Fruit fly (Drosophila melanogaster) whole organism, embryonic: ENCODE results near the gene tai.

Experiments
- Adf1 ChIP-seq: fragments of 200-800 bp; sonication (Bioruptor generic); IDR thresholded peaks from 2 replicates; pipeline ENCODE4 v1.3.6; 2022; ENCODE audit warnings: missing biosample characterization, missing genetic modification characterization
- Aef1 ChIP-seq: fragments of 200-800 bp; sonication (Bioruptor generic); IDR thresholded peaks from 3 replicates; pipeline ENCODE4 v1.3.6; 2022; ENCODE audit warnings: missing biosample characterization, missing genetic modification characterization
- CG15479 ChIP-seq: fragments of 200-800 bp; sonication (Bioruptor generic); optimal IDR thresholded peaks from 3 replicates; lab custom pipeline; 2019; ENCODE audit warnings: missing biosample characterization, mild to moderate bottlenecking, missing genetic modification characterization, moderate library complexity
- CG15601 ChIP-seq: fragments of 200-800 bp; sonication (Bioruptor generic); optimal IDR thresholded peaks from 3 replicates; lab custom pipeline; 2019; ENCODE audit warnings: missing biosample characterization, mild to moderate bottlenecking, missing genetic modification characterization, moderate library complexity
- CG17328 ChIP-seq: fragments of 200-800 bp; sonication (Bioruptor generic); IDR thresholded peaks from 2 replicates; pipeline ENCODE4 v1.3.6; 2022; ENCODE audit warnings: missing biosample characterization, missing genetic modification characterization
- CG2199 ChIP-seq: fragments of 200-800 bp; sonication (Bioruptor generic); IDR thresholded peaks from 3 replicates; pipeline ENCODE4 v1.3.6; 2022; ENCODE audit warnings: missing biosample characterization, missing genetic modification characterization
- CG30403 ChIP-seq: fragments of 200-800 bp; sonication (Bioruptor generic); optimal IDR thresholded peaks from 3 replicates; lab custom pipeline; 2016; ENCODE audit warnings: missing biosample characterization, missing genetic modification characterization
- CG34224 ChIP-seq: fragments of 200-800 bp; sonication (Bioruptor generic); IDR thresholded peaks from 3 replicates; pipeline ENCODE4 v1.3.6; 2022; ENCODE audit warnings: missing biosample characterization, missing genetic modification characterization; ENCODE audit not compliant: partially characterized antibody
- CG3838 ChIP-seq: fragments of 200-800 bp; sonication (Bioruptor generic); optimal IDR thresholded peaks from 3 replicates; lab custom pipeline; 2016; ENCODE audit warnings: missing biosample characterization, missing genetic modification characterization
- CG4360 ChIP-seq: fragments of 200-800 bp; sonication (Bioruptor generic); IDR thresholded peaks from 2 replicates; pipeline ENCODE4 v1.3.6; 2022; ENCODE audit warnings: missing biosample characterization, missing genetic modification characterization
- CG4404 ChIP-seq: fragments of 200-800 bp; sonication (Bioruptor generic); IDR thresholded peaks from 2 replicates; pipeline ENCODE4 v1.3.6; 2022; ENCODE audit warnings: missing biosample characterization, missing genetic modification characterization
- CG4424 ChIP-seq: fragments of 200-800 bp; sonication (Bioruptor generic); optimal IDR thresholded peaks from 3 replicates; lab custom pipeline; 2016; ENCODE audit warnings: missing biosample characterization, missing genetic modification characterization
- CG7987 ChIP-seq: fragments of 200-800 bp; sonication (Bioruptor generic); optimal IDR thresholded peaks from 2 replicates; lab custom pipeline; 2018; ENCODE audit warnings: missing biosample characterization, mild to moderate bottlenecking, missing genetic modification characterization, moderate library complexity
- CG8478 ChIP-seq: fragments of >200 bp; optimal IDR thresholded peaks from 2 replicates; lab custom pipeline; 2018
- CG8944 ChIP-seq: fragments of 200-800 bp; sonication (Bioruptor generic); optimal IDR thresholded peaks from 3 replicates; lab custom pipeline; 2016; ENCODE audit warnings: missing biosample characterization, missing genetic modification characterization
- Camta ChIP-seq: fragments of 200-800 bp; sonication (Bioruptor generic); optimal IDR thresholded peaks from 2 replicates; lab custom pipeline; 2016; ENCODE audit warnings: missing biosample characterization, missing genetic modification characterization
- CoRest ChIP-seq: fragments of 200-800 bp; sonication (Bioruptor generic); optimal IDR thresholded peaks from 3 replicates; lab custom pipeline; 2018; ENCODE audit warnings: missing biosample characterization, mild to moderate bottlenecking, missing genetic modification characterization, moderate library complexity
- Dad ChIP-seq: fragments of 200-800 bp; sonication (Bioruptor generic); optimal IDR thresholded peaks from 3 replicates; lab custom pipeline; 2016; ENCODE audit warnings: missing biosample characterization, missing genetic modification characterization
- Deaf1 ChIP-seq: fragments of 200-800 bp; optimal IDR thresholded peaks from 3 replicates; lab custom pipeline; 2019; ENCODE audit warnings: missing biosample characterization, mild to moderate bottlenecking, missing genetic modification characterization, moderate library complexity
- Drgx ChIP-seq: fragments of 200-800 bp; sonication (Bioruptor generic); IDR thresholded peaks from 2 replicates; pipeline ENCODE4 v1.3.6; 2022; ENCODE audit warnings: missing biosample characterization, missing genetic modification characterization
- Kr ChIP-seq: fragments of 200-800 bp; sonication (Bioruptor generic); optimal IDR thresholded peaks from 2 replicates; lab custom pipeline; 2017; ENCODE audit warnings: missing biosample characterization, mild to moderate bottlenecking, missing genetic modification characterization
- Poxn ChIP-seq: fragments of 200-800 bp; sonication (Bioruptor generic); IDR thresholded peaks from 2 replicates; pipeline ENCODE4 v1.3.6; 2022; ENCODE audit warnings: missing biosample characterization, missing genetic modification characterization
- Sox102F ChIP-seq: fragments of 200-800 bp; sonication (Bioruptor generic); optimal IDR thresholded peaks from 2 replicates; lab custom pipeline; 2018; ENCODE audit warnings: missing biosample characterization, mild to moderate bottlenecking, missing genetic modification characterization, moderate library complexity
- cg ChIP-seq: fragments of 200-800 bp; sonication (Bioruptor generic); optimal IDR thresholded peaks from 3 replicates; lab custom pipeline; 2019; ENCODE audit warnings: missing biosample characterization, mild to moderate bottlenecking, missing genetic modification characterization, moderate library complexity
- chinmo ChIP-seq: fragments of 200-800 bp; sonication (Bioruptor generic); IDR thresholded peaks from 4 replicates; pipeline ENCODE4 v1.3.6; 2022; ENCODE audit warnings: missing biosample characterization, missing genetic modification characterization; ENCODE audit not compliant: partially characterized antibody
- chm ChIP-seq: fragments of 200-800 bp; sonication (Bioruptor generic); IDR thresholded peaks from 2 replicates; pipeline ENCODE4 v1.3.6; 2022; ENCODE audit warnings: missing biosample characterization, missing genetic modification characterization
- ci ChIP-seq: fragments of 200-800 bp; sonication (Bioruptor generic); IDR thresholded peaks from 3 replicates; pipeline ENCODE4 v1.3.6; 2022; ENCODE audit warnings: missing biosample characterization, missing genetic modification characterization
- dimm ChIP-seq: fragments of 200-800 bp; sonication (Bioruptor generic); IDR thresholded peaks from 2 replicates; pipeline ENCODE4 v1.3.6; 2022; ENCODE audit warnings: missing biosample characterization, missing genetic modification characterization
- grn ChIP-seq: fragments of 200-800 bp; sonication (Bioruptor generic); optimal IDR thresholded peaks from 3 replicates; lab custom pipeline; 2017; ENCODE audit warnings: missing biosample characterization, missing genetic modification characterization
- gro ChIP-seq: fragments of 200-800 bp; sonication (Bioruptor generic); optimal IDR thresholded peaks from 2 replicates; lab custom pipeline; 2016; ENCODE audit warnings: missing biosample characterization, missing genetic modification characterization
- jumu ChIP-seq: fragments of 200-800 bp; sonication (Bioruptor generic); optimal IDR thresholded peaks from 3 replicates; lab custom pipeline; 2016; ENCODE audit warnings: missing biosample characterization, missing genetic modification characterization
- kah ChIP-seq: fragments of 200-800 bp; sonication (Bioruptor generic); optimal IDR thresholded peaks from 2 replicates; lab custom pipeline; 2018; ENCODE audit warnings: missing biosample characterization, mild to moderate bottlenecking, missing genetic modification characterization
- nmo ChIP-seq: fragments of 200-800 bp; sonication (Bioruptor generic); optimal IDR thresholded peaks from 2 replicates; lab custom pipeline; 2018; ENCODE audit warnings: missing biosample characterization, mild to moderate bottlenecking, missing genetic modification characterization, moderate library complexity
- nom ChIP-seq: fragments of 200-800 bp; sonication (Bioruptor generic); optimal IDR thresholded peaks from 2 replicates; lab custom pipeline; 2017; ENCODE audit warnings: missing biosample characterization, missing genetic modification characterization, mild to moderate bottlenecking, moderate library complexity, missing genetic modification reagents
- pho ChIP-seq: fragments of 200-800 bp; sonication (Bioruptor generic); optimal IDR thresholded peaks from 2 replicates; lab custom pipeline; 2016; ENCODE audit warnings: missing biosample characterization, missing genetic modification characterization
- scrt ChIP-seq: fragments of 200-800 bp; sonication (Bioruptor generic); optimal IDR thresholded peaks from 2 replicates; lab custom pipeline; 2018; ENCODE audit warnings: missing biosample characterization, mild to moderate bottlenecking, missing genetic modification characterization, moderate library complexity
- sim ChIP-seq: fragments of 200-800 bp; sonication (Bioruptor generic); IDR thresholded peaks from 2 replicates; pipeline ENCODE4 v1.3.6; 2022; ENCODE audit warnings: missing biosample characterization, missing genetic modification characterization
- sob ChIP-seq: fragments of 200-800 bp; sonication (Bioruptor generic); IDR thresholded peaks from 2 replicates; pipeline ENCODE4 v1.3.6; 2022; ENCODE audit warnings: missing biosample characterization, missing genetic modification characterization
- sr ChIP-seq: fragments of 200-800 bp; sonication (Bioruptor generic); IDR thresholded peaks from 3 replicates; pipeline ENCODE4 v1.3.6; 2022; ENCODE audit warnings: missing biosample characterization, missing genetic modification characterization
- tio ChIP-seq: fragments of 200-800 bp; sonication (Bioruptor generic); optimal IDR thresholded peaks from 2 replicates; lab custom pipeline; 2017; ENCODE audit warnings: missing biosample characterization, missing genetic modification characterization, inconsistent platforms
- toy ChIP-seq: fragments of 200-800 bp; sonication (Bioruptor generic); IDR thresholded peaks from 2 replicates; pipeline ENCODE4 v1.3.6; 2022; ENCODE audit warnings: missing biosample characterization, missing genetic modification characterization
- unpg ChIP-seq: fragments of 200-800 bp; sonication (Bioruptor generic); optimal IDR thresholded peaks from 3 replicates; lab custom pipeline; 2018; ENCODE audit warnings: missing biosample characterization, mild to moderate bottlenecking, missing genetic modification characterization, moderate library complexity
- zen2 ChIP-seq: fragments of 200-800 bp; sonication (Bioruptor generic); IDR thresholded peaks from 3 replicates; pipeline ENCODE4 v1.3.6; 2022; ENCODE audit warnings: missing biosample characterization, missing genetic modification characterization; ENCODE audit not compliant: partially characterized antibody

Gene tai

dm6 chr2L:9164797-9165196 is 1.8 kb upstream of the tai start:
- no peak for TF ChIP-seq CG4424 (GFP tag; lab: Kevin White, UChicago)
- no peak for TF ChIP-seq Dad (GFP tag; lab: Kevin White, UChicago)
- no peak for TF ChIP-seq CG7987
- peak; percentile 23 for TF ChIP-seq nom (GFP tag; lab: Kevin White, UChicago)
- TF ChIP-seq CG17328 (GFP tag; lab: Robert Waterston, UW): no peak
- no peak for TF ChIP-seq sob (GFP tag; lab: Robert Waterston, UW)

DNA sequence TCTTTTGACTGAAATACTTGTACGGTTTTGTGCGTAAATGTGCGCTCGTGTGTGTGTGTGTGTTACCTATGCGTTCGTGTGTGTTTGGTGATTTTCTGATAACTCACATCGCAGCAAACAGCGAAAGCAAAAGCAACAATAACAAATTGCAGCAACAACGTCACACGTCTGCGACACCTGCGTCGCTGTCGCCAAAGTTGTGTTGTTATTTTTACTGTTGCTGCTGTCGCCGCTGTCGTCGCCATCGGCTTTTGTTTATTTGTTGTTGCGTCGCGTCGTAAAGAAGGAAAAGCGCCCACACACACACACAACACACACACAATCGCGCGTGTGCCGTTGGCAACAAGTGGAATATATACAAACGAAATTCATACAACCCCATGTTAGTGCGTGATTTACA is 423 bp downstream of the tai start:
- TF ChIP-seq CG15479 (GFP tag; lab: Kevin White, UChicago) (peak; percentile 34), kah (GFP tag; lab: Kevin White, UChicago) (peak; percentile 64), Kr (GFP tag; lab: Kevin White, UChicago) (no peak), pho (no peak), tio (GFP tag; lab: Kevin White, UChicago) (no peak), CG15601 (tag; lab: Kevin White, UChicago) (no peak), ci (GFP tag; lab: Robert Waterston, UW) (0 out of 3 replicates have a peak, but pooled peaks have one; percentile 10), jumu (no peak), sim (no peak), scrt (GFP tag; lab: Kevin White, UChicago) (peak; percentile 67), Deaf1 (tag; lab: Kevin White, UChicago) (peak; percentile 26), sr (peak; percentile 61; the same call in 2 of the 3 replicates), CG30403 (no peak), CG4404 (no peak), gro (GFP tag; lab: Kevin White, UChicago) (no peak), Adf1 (GFP tag; lab: Robert Waterston, UW) (peak; percentile 60), CG8478 (peak; percentile 43), dimm (GFP tag; lab: Robert Waterston, UW) (no peak), CG2199 (GFP tag; lab: Robert Waterston, UW) (0 out of 3 replicates have a peak, but pooled peaks have one; percentile 18), Poxn (GFP tag; lab: Robert Waterston, UW) (no peak), nmo (no peak), chinmo (GFP tag; lab: Robert Waterston, UW) (peak; percentile 89; the same call in 2 of the 4 replicates), Sox102F (GFP tag; lab: Kevin White, UChicago) (no peak), CG3838 (peak; percentile 65), unpg (GFP tag; lab: Kevin White, UChicago) (no peak), CG4360 (GFP tag; lab: Robert Waterston, UW) (peak; percentile 53; the same call in 1 of the 2 replicates), Drgx (peak; percentile 33; the same call in 1 of the 2 replicates), CG34224 (GFP tag; lab: Robert Waterston, UW) (no peak), Camta (GFP tag; lab: Kevin White, UChicago) (no peak), Aef1 (GFP tag; lab: Robert Waterston, UW) (peak; percentile 59; the same call in 2 of the 3 replicates), CoRest (tag; lab: Kevin White, UChicago) (no peak), cg (peak; percentile 96), grn (GFP tag; lab: Kevin White, UChicago) (peak; percentile 50), zen2 (GFP tag; lab: Robert Waterston, UW) (0 out of 3 replicates have a peak, but pooled peaks have one; percentile 5), toy (GFP tag; lab: Robert Waterston, UW) (no peak), chm (GFP tag; lab: Robert Waterston, UW) (peak; percentile 22; the same call in 1 of the 2 replicates), CG8944 (GFP tag; lab: Kevin White, UChicago) (no peak)
- TF ChIP-seq, all 482 proteins: peak for 18
